Worm (Caenorhabditis elegans) whole organism, midembryonic: ENCODE results near the gene Y39B6A.37.

Source experiments
- T22C8.4 ChIP-seq: fragments of 200-800 bp; sonication (Bioruptor generic); IDR thresholded peaks from 2 replicates; pipeline ENCODE4 v1.3.6; 2022; ENCODE audit warnings: missing genetic modification characterization, missing compliant biosample characterization
- flt-1 ChIP-seq: fragments of 200-800 bp; sonication (Bioruptor generic); IDR thresholded peaks from 2 replicates; pipeline ENCODE4 v1.3.6; 2022; ENCODE audit warnings: missing genetic modification characterization, missing compliant biosample characterization
- klf-2 ChIP-seq: fragments of 200-800 bp; sonication (Bioruptor generic); conservative IDR thresholded peaks from 2 replicates; pipeline ENCODE4 v1.3.6; 2022; ENCODE audit warnings: missing genetic modification reagents, missing genetic modification characterization, missing compliant biosample characterization
- med-1 ChIP-seq: sonication (generic microtip); optimal IDR thresholded peaks from 2 replicates; lab custom pipeline; 2017; ENCODE audit warnings: missing genetic modification characterization, mild to moderate bottlenecking, missing compliant biosample characterization, antibody characterized with exemption, missing genetic modification reagents; ENCODE audit not compliant: insufficient read depth
- ztf-29 ChIP-seq: fragments of 200-800 bp; sonication (Bioruptor generic); IDR thresholded peaks from 2 replicates; pipeline ENCODE4 v1.3.6; 2022; ENCODE audit warnings: missing genetic modification reagents, missing genetic modification characterization, missing compliant biosample characterization

- TF ChIP-seq flt-1 (GFP tag; lab: Robert Waterston, UW) (no peak), klf-2 (GFP tag; lab: Robert Waterston, UW) (no peak), T22C8.4 (GFP tag; lab: Robert Waterston, UW) (no peak), ztf-29 (GFP tag; lab: Robert Waterston, UW) (no peak), med-1 (GFP tag; lab: Kevin White, UChicago) (no peak)
Observed at ce11 chrV:19001656-19002055, 11.0 kb downstream of the Y39B6A.37 start, which contains the start of gene Y39B6A.33.
